Worm (Caenorhabditis elegans) whole organism, L4 larva: ENCODE results near the gene F28A10.1.
A peak's percentile ranks its signal among the peaks of the same experiment; 100 is the strongest.
"Not testable (repeated sequence)": the region's sequence is repeated elsewhere in the genome, so short reads cannot be mapped to it uniquely, and the experiment has no call there.

ENCODE experiments used
- D1046.2 ChIP-seq: fragments of 200-800 bp; sonication (Bioruptor generic); IDR thresholded peaks from 2 replicates; pipeline ENCODE4 v1.3.6; 2022; ENCODE audit warnings: missing genetic modification characterization, missing compliant biosample characterization
- F49E8.2 ChIP-seq: sonication (generic microtip); optimal IDR thresholded peaks from 2 replicates; lab custom pipeline; 2016; ENCODE audit warnings: missing compliant biosample characterization, mild to moderate bottlenecking, missing genetic modification characterization, borderline replicate concordance
- R02D3.7 ChIP-seq: fragments of 150-350 bp; sonication (generic microtip); optimal IDR thresholded peaks from 3 replicates; lab custom pipeline; 2014; ENCODE audit warnings: missing biosample characterization, missing genetic modification characterization
- T20F7.1 ChIP-seq: fragments of 200-800 bp; sonication (Bioruptor generic); optimal IDR thresholded peaks from 2 replicates; lab custom pipeline; 2018; ENCODE audit warnings: mild to moderate bottlenecking, missing genetic modification characterization, missing compliant biosample characterization
- T26A8.4 ChIP-seq: fragments of 200-800 bp; sonication (Bioruptor generic); IDR thresholded peaks from 2 replicates; pipeline ENCODE4 v1.3.6; 2022; ENCODE audit warnings: missing genetic modification characterization, missing compliant biosample characterization
- Y75B8A.6 ChIP-seq: fragments of 200-800 bp; sonication (Bioruptor generic); IDR thresholded peaks from 2 replicates; pipeline ENCODE4 v1.3.6; 2022; ENCODE audit warnings: missing genetic modification reagents, missing genetic modification characterization, missing compliant biosample characterization
- ZK546.5 ChIP-seq, 2 experiments: sonication (generic microtip); optimal IDR thresholded peaks; 2 replicates each; lab custom pipeline; 2017; ENCODE audit warnings: missing biosample characterization in 2 of 2, missing genetic modification characterization in 2 of 2
- aha-1 ChIP-seq: fragments of 150-350 bp; peaks from one replicate; lab custom pipeline; 2014; ENCODE audit warnings: missing biosample characterization, missing genetic modification characterization
- ceh-62 ChIP-seq: sonication (generic microtip); optimal IDR thresholded peaks from 2 replicates; lab custom pipeline; 2017; ENCODE audit warnings: missing biosample characterization, missing genetic modification characterization
- daf-16 ChIP-seq, 3 experiments: sonication (generic microtip); optimal IDR thresholded peaks; 2 replicates each; lab custom pipeline; 2016 to 2017; ENCODE audit warnings: missing genetic modification characterization in 3 of 3, missing genetic modification reagents in 3 of 3, mild to moderate bottlenecking in 2 of 3, missing compliant biosample characterization in 2 of 3, missing biosample characterization in 1 of 3, moderate library complexity in 1 of 3
- daf-19 ChIP-seq: fragments of 200-800 bp; sonication (Bioruptor generic); conservative IDR thresholded peaks from 2 replicates; pipeline ENCODE4 v1.3.6; 2022; ENCODE audit warnings: missing genetic modification characterization, missing compliant biosample characterization
- dmd-6 ChIP-seq: fragments of 200-800 bp; sonication (Bioruptor generic); IDR thresholded peaks from 2 replicates; pipeline ENCODE4 v1.3.6; 2022; ENCODE audit warnings: missing genetic modification reagents, missing genetic modification characterization, missing compliant biosample characterization
- dmd-9 ChIP-seq: fragments of 200-800 bp; sonication (Bioruptor generic); IDR thresholded peaks from 2 replicates; pipeline ENCODE4 v1.3.6; 2022; ENCODE audit warnings: missing genetic modification reagents, missing genetic modification characterization, missing compliant biosample characterization
- dpl-1 ChIP-seq: fragments of 150-350 bp; optimal IDR thresholded peaks from 2 replicates; lab custom pipeline; 2014; ENCODE audit warnings: missing biosample characterization, missing genetic modification reagents, missing genetic modification characterization
- dve-1 ChIP-seq: sonication (generic microtip); optimal IDR thresholded peaks from 2 replicates; lab custom pipeline; 2017; ENCODE audit warnings: antibody characterized with exemption, mild to moderate bottlenecking, missing genetic modification characterization, missing compliant biosample characterization; ENCODE audit not compliant: insufficient read depth
- egl-27 ChIP-seq: sonication (generic microtip); optimal IDR thresholded peaks from 3 replicates; lab custom pipeline; 2017; ENCODE audit warnings: missing biosample characterization, missing genetic modification reagents, missing genetic modification characterization
- hif-1 ChIP-seq, 2 experiments: sonication (generic microtip); optimal IDR thresholded peaks; 2 replicates each; lab custom pipeline; 2016 to 2017; ENCODE audit warnings: missing compliant biosample characterization in 2 of 2, missing genetic modification characterization in 2 of 2, missing genetic modification reagents in 2 of 2, missing genotype in 2 of 2, mild to moderate bottlenecking in 1 of 2
- hlh-11 ChIP-seq: fragments of 200-800 bp; sonication (Bioruptor generic); optimal IDR thresholded peaks from 2 replicates; lab custom pipeline; 2018; ENCODE audit warnings: mild to moderate bottlenecking, missing genetic modification characterization, missing compliant biosample characterization
- hmg-1.1 ChIP-seq: fragments of 200-800 bp; sonication (Bioruptor generic); IDR thresholded peaks from 2 replicates; pipeline ENCODE4 v1.3.6; 2022; ENCODE audit warnings: missing genetic modification reagents, missing genetic modification characterization, missing compliant biosample characterization
- lin-15B ChIP-seq: fragments of 150-350 bp; sonication (generic microtip); optimal IDR thresholded peaks from 3 replicates; lab custom pipeline; 2014; ENCODE audit warnings: missing biosample characterization, missing genetic modification characterization
- lin-29 ChIP-seq: fragments of 200-800 bp; sonication (Bioruptor generic); IDR thresholded peaks from 2 replicates; pipeline ENCODE4 v1.3.6; 2022; ENCODE audit warnings: missing genetic modification reagents, missing genetic modification characterization, missing compliant biosample characterization
- lin-38 ChIP-seq: fragments of 200-800 bp; sonication (Bioruptor generic); IDR thresholded peaks from 2 replicates; pipeline ENCODE4 v1.3.6; 2022; ENCODE audit warnings: missing genetic modification reagents, missing genetic modification characterization, missing compliant biosample characterization
- lsy-2 ChIP-seq, 2 experiments: fragments of 150-350 bp in 1 of 2; sonication (generic microtip) in 1 of 2; optimal IDR thresholded peaks; 2 replicates each; lab custom pipeline; 2014 to 2017; ENCODE audit warnings: missing biosample characterization in 2 of 2, missing genetic modification characterization in 2 of 2
- madf-9 ChIP-seq: fragments of 200-800 bp; sonication (Bioruptor generic); conservative IDR thresholded peaks from 2 replicates; pipeline ENCODE4 v1.3.6; 2022; ENCODE audit warnings: missing genetic modification reagents, missing genetic modification characterization, missing compliant biosample characterization
- mdl-1 ChIP-seq, 2 experiments: fragments of 150-350 bp in 1 of 2; sonication (generic microtip) in 1 of 2; optimal IDR thresholded peaks; 2 replicates each; lab custom pipeline; 2014 to 2017; ENCODE audit warnings: missing biosample characterization in 2 of 2, missing genetic modification characterization in 2 of 2
- mes-2 ChIP-seq: sonication (generic microtip); optimal IDR thresholded peaks from 2 replicates; lab custom pipeline; 2016; ENCODE audit warnings: missing genotype, mild to moderate bottlenecking, missing genetic modification characterization, missing compliant biosample characterization; ENCODE audit not compliant: poor library complexity, severe bottlenecking
- mxl-3 ChIP-seq: fragments of 200-800 bp; sonication (Bioruptor generic); optimal IDR thresholded peaks from 2 replicates; lab custom pipeline; 2018; ENCODE audit warnings: mild to moderate bottlenecking, missing genetic modification characterization, missing compliant biosample characterization
- nhr-10 ChIP-seq: fragments of 150-350 bp; optimal IDR thresholded peaks from 2 replicates; lab custom pipeline; 2014; ENCODE audit warnings: missing biosample characterization, missing genetic modification characterization
- nhr-11 ChIP-seq: fragments of 150-350 bp; optimal IDR thresholded peaks from 2 replicates; lab custom pipeline; 2014; ENCODE audit warnings: missing biosample characterization, missing genetic modification characterization
- nhr-42 ChIP-seq: fragments of 200-800 bp; sonication (Bioruptor generic); IDR thresholded peaks from 2 replicates; pipeline ENCODE4 v1.3.6; 2022; ENCODE audit warnings: missing genetic modification characterization, missing compliant biosample characterization
- nhr-48 ChIP-seq: sonication (generic microtip); optimal IDR thresholded peaks from 2 replicates; lab custom pipeline; 2016; ENCODE audit warnings: mild to moderate bottlenecking, missing genetic modification characterization, missing compliant biosample characterization
- nhr-77 ChIP-seq: fragments of 150-350 bp; optimal IDR thresholded peaks from 2 replicates; lab custom pipeline; 2014; ENCODE audit warnings: missing biosample characterization, missing genetic modification characterization
- rbr-2 ChIP-seq: sonication (generic microtip); optimal IDR thresholded peaks from 2 replicates; lab custom pipeline; 2016; ENCODE audit warnings: missing genotype, missing genetic modification characterization, missing compliant biosample characterization
- sdz-12 ChIP-seq: fragments of 200-800 bp; sonication (Bioruptor generic); optimal IDR thresholded peaks from 2 replicates; lab custom pipeline; 2018; ENCODE audit warnings: mild to moderate bottlenecking, missing genetic modification characterization, missing compliant biosample characterization
- spr-3 ChIP-seq: fragments of 200-800 bp; sonication (Bioruptor generic); optimal IDR thresholded peaks from 2 replicates; lab custom pipeline; 2018; ENCODE audit warnings: mild to moderate bottlenecking, missing genetic modification characterization, missing compliant biosample characterization
- tra-1 ChIP-seq: fragments of 200-800 bp; sonication (Bioruptor generic); IDR thresholded peaks from 2 replicates; pipeline ENCODE4 v1.3.6; 2022; ENCODE audit warnings: missing genetic modification reagents, missing genetic modification characterization, missing compliant biosample characterization
- zag-1 ChIP-seq: fragments of 150-350 bp; optimal IDR thresholded peaks from 2 replicates; lab custom pipeline; 2014; ENCODE audit warnings: missing biosample characterization, missing genetic modification characterization

The F28A10.1 gene

DNA sequence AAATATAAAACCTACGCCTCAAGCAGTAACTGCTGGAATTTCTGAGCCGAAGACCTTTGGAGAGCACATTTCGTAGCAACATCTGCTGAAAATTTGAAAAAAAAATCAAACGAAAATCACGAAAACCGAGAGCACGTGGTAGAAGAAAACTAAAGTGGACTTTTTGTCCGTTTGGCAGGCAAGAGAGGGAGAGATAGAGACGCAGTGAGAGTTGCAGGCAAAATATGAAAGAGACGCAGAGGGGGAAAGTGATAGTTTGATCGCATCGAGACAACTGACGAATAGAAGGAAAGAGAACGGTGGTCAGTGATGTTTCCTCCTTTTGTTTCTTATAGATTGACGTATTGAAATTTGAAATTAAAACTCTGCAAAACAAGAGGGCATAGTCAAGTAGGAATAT is 22.9 kb downstream of the F28A10.1 start, which contains the start of the genes acdh-9 and F28A10.13 (continued):
- peak; percentile 88 for TF ChIP-seq dve-1
- peak; percentile 2 for TF ChIP-seq dpl-1 (GFP tag; lab: Kevin White, UChicago)
- peak; percentile 85 for TF ChIP-seq nhr-10 (tag; lab: Kevin White, UChicago)
- TF ChIP-seq dmd-9 (GFP tag; lab: Robert Waterston, UW), result no peak
- TF ChIP-seq nhr-42, result no peak
- no peak for TF ChIP-seq lin-29
- peak; percentile 51 for TF ChIP-seq nhr-11 (tag; lab: Kevin White, UChicago)
- no peak for TF ChIP-seq sdz-12 (GFP tag; lab: Kevin White, UChicago)
- TF ChIP-seq spr-3 (GFP tag; lab: Kevin White, UChicago), result no peak
- TF ChIP-seq hmg-1.1 (GFP tag; lab: Robert Waterston, UW), result peak; percentile 52; the same call in 1 of the 2 replicates
- TF ChIP-seq hif-1 (tag; optimal IDR thresholded peaks at IDR 0.05; lab: Kevin White, UChicago), result peak in 1 of 2 experiments; percentile 82
- TF ChIP-seq zag-1 (tag; lab: Kevin White, UChicago), result no peak
- TF ChIP-seq dmd-6 (GFP tag; lab: Robert Waterston, UW), result peak; percentile 83
- no peak for TF ChIP-seq ceh-62 (tag; lab: Kevin White, UChicago)
- no peak for TF ChIP-seq ZK546.5 (tag; optimal IDR thresholded peaks at IDR 0.05; lab: Kevin White, UChicago)
- no peak; the same call in 1 of the 2 replicates for TF ChIP-seq T26A8.4 (GFP tag; lab: Robert Waterston, UW)
- TF ChIP-seq daf-19 (GFP tag; lab: Robert Waterston, UW), result no peak
- no peak for TF ChIP-seq egl-27 (tag; lab: Kevin White, UChicago)
- peak in 1 of 2 experiments; percentile 58 for TF ChIP-seq lsy-2 (tag; optimal IDR thresholded peaks at IDR 0.05; lab: Kevin White, UChicago)
- no peak for TF ChIP-seq F49E8.2
- peak; percentile 89 for TF ChIP-seq mxl-3 (GFP tag; lab: Kevin White, UChicago)
- TF ChIP-seq daf-16 (GFP tag; optimal IDR thresholded peaks at IDR 0.05; lab: Kevin White, UChicago), result no peak
- TF ChIP-seq daf-16 (tag; optimal IDR thresholded peaks at IDR 0.05; lab: Kevin White, UChicago), result peak; percentile 73
- peak; percentile 79 to 96 for TF ChIP-seq mdl-1 (tag; optimal IDR thresholded peaks at IDR 0.05; lab: Kevin White, UChicago)
- TF ChIP-seq D1046.2, result no peak
- TF ChIP-seq mes-2 (tag; lab: Kevin White, UChicago), result peak; percentile 54
- peak; percentile 27; the same call in 1 of the 2 replicates for TF ChIP-seq lin-38 (GFP tag; lab: Robert Waterston, UW)
- TF ChIP-seq aha-1, result peak; percentile 98

- not testable (repeated sequence) for TF ChIP-seq Y75B8A.6 (GFP tag; lab: Robert Waterston, UW); rbr-2 (tag; lab: Kevin White, UChicago); nhr-42
Observed at ce11 chrII:850567-850966, 24.9 kb downstream of the F28A10.1 start, which contains the start of gene F28A10.5. Gene F28A10.5, minus strand, starts transcription at chrII:850667.

ce11 chrII:861564-861963 is 35.9 kb downstream of the F28A10.1 start, which contains the start of gene Y46B2A.4:
Gene Y46B2A.4, plus strand, starts transcription at chrII:861864.
- TF ChIP-seq F49E8.2 (no peak), mdl-1 (tag; optimal IDR thresholded peaks at IDR 0.05; lab: Kevin White, UChicago) (no peak), tra-1 (GFP tag; lab: Robert Waterston, UW) (no peak), R02D3.7 (no peak), sdz-12 (GFP tag; lab: Kevin White, UChicago) (no peak), madf-9 (GFP tag; lab: Robert Waterston, UW) (no peak), nhr-42 (no peak), T20F7.1 (GFP tag; lab: Kevin White, UChicago) (no peak), hlh-11 (tag; lab: Kevin White, UChicago) (no peak), nhr-77 (no peak), hif-1 (tag; optimal IDR thresholded peaks at IDR 0.05; lab: Kevin White, UChicago) (no peak), egl-27 (tag; lab: Kevin White, UChicago) (no peak), lin-15B (tag; lab: Kevin White, UChicago) (no peak), nhr-48 (tag; lab: Kevin White, UChicago) (no peak)
